Worm (Caenorhabditis elegans): Measurements from ENCODE around the gene F40C5.2.
"Not testable (repeated sequence)": the region's sequence is repeated elsewhere in the genome, so short reads cannot be mapped to it uniquely, and the experiment has no call there.

The F40C5.2 gene

DNA sequence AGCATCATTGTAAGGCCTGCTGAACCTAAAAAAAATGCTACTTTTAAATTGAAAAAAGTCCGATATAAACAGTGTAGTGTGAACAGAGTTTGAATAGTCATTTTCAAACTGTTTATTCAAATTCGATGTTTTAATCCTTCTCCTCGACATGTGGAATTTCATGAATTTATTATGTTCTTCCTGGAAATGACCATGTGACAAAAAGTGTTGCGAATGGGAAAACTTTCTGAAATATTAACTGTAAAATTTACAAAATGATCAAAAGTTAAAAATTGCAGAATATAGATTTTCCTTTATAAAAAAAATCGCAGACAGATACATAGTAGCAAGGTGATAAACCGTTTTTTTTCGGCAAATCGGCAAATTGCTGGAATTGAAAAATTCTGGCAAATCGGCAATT is 34.5 kb downstream of the F40C5.2 start, which contains the start of gene T22F3.8:
Gene T22F3.8, minus strand, starts transcription at position 101 of the 400 bp plus-strand sequence.
- TF ChIP-seq tbx-8 (GFP tag; optimal IDR thresholded peaks at IDR 0.05) (no peak), ceh-43 (GFP tag; optimal IDR thresholded peaks at IDR 0.05) (no peak), mab-5 (tag; optimal IDR thresholded peaks at IDR 0.05) (no peak)

DNA sequence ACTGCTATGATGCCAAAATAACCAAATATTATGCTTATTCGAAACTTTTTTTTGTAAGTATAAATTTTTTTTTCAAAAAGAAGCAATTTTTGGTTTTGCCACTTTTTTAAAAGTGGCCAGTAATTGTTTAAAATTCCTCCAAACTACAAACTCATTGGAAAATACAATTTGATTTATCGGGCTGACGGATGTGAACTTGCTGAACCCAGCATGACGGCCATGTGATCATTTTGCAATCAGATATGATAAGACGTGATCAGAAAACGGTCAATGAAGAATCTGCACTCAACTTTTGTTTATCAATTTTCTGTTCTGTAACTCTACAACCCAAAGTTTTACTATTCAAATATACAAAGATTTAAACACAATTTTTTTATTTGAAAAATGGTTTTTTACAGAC is 35.6 kb downstream of the F40C5.2 start:
- TF ChIP-seq tbx-8 (GFP tag; optimal IDR thresholded peaks at IDR 0.05) (no peak), nhr-237 (tag; optimal IDR thresholded peaks at IDR 0.05) (no peak), nhr-76 (tag; optimal IDR thresholded peaks at IDR 0.05) (no peak)

DNA sequence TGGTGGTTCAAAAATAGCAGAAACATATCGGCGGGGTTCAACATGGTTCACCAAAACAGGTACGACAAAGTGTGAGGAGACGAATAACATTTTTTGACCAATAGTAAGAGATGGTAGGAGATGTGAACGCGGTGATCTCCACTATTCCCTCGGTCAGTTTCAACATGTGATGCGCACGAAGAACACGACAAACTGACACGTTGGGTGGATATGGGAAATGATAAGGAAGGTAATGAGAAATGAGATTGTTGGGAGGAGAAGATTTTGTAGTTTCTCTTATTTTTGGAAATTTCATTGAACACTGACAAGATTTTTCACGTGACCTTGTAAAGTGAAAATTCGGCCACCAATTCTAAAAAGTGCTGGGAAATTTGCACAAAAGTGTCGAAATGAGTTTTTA is 39.9 kb downstream of the F40C5.2 start:
- TF ChIP-seq mls-2 (tag; optimal IDR thresholded peaks at IDR 0.05) (no peak), nhr-12 (tag; optimal IDR thresholded peaks at IDR 0.05) (no peak), nhr-28 (tag; optimal IDR thresholded peaks at IDR 0.05) (no peak), nhr-237 (tag; optimal IDR thresholded peaks at IDR 0.05) (no peak), elt-3 (tag; optimal IDR thresholded peaks at IDR 0.05) (no peak), lin-32 (GFP tag; optimal IDR thresholded peaks at IDR 0.05) (no peak)

DNA sequence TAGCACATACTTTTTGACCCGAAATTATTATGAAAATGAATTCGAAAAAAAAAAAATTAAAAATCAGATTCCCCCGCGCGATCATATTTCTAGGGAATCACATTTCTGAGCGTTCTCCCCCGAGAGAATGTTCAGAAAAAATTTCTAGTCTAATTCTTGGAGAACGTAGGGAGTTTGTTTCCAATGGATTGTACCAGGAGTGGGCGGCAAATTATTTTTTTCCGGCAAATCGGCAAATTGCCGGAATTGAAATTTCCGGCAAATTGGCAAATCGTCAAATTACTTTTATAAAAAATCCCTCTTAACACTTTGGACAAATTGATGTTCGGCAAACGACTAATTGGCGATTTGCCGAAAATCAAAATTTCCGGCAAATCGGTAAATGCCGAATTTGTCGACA is 40.9 kb downstream of the F40C5.2 start, which contains the start of gene T22F3.10:
Gene T22F3.10, minus strand, starts transcription at position 101 of the 400 bp plus-strand sequence.
- TF ChIP-seq lin-32 (GFP tag; optimal IDR thresholded peaks at IDR 0.05) (no peak), ztf-11 (tag; optimal IDR thresholded peaks at IDR 0.05) (no peak), unc-120 (tag; optimal IDR thresholded peaks at IDR 0.05; ENCODE audit: poor library complexity, severe bottlenecking) (no peak), unc-62 (GFP tag; optimal IDR thresholded peaks at IDR 0.05) (no peak), tbx-8 (GFP tag; optimal IDR thresholded peaks at IDR 0.05) (no peak), sem-2 (GFP tag; optimal IDR thresholded peaks at IDR 0.05) (no peak), zip-8 (tag; optimal IDR thresholded peaks at IDR 0.05) (no peak), M03D4.4 (tag; optimal IDR thresholded peaks at IDR 0.05) (no peak)

DNA sequence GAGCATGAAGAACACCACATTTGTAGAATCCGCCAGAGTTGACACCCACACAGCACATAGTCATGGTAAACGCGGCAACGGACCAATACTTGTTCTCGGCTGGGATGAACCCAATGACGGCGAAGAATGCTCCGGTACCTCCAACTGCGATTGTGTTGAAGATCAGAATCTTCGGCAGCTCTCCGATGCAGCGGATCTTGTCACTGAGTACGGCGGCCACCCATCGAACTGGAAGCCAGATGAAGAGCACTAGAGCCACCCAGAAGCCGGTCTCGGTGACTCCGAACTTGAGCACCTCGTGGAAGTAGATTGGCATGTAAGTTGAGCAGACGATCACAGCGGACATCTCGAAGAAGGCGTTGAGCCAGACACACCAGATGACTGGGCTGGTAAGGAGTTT is 42.2 kb downstream of the F40C5.2 start:
- no peak for TF ChIP-seq nhr-237 (tag; optimal IDR thresholded peaks at IDR 0.05)

DNA sequence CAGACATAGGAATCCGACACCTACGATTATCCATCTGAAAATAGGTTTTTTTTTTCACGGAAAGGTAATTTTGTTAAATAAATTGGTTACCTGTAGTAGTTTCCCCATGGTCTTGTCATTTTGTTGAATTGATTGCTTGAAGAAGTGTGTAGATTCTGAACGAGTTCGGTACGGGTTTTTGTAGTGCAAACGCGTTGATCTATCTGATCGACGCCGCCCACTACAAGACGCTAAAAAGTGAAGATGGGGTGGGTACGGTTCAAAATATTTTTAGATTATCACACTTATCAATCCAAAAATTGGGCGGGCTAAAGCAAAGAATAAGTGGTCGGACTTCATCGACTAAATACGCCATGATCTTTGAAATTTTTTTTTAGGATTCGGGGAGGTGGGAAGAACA is 43.6 kb downstream of the F40C5.2 start, which contains the start of gene T22F3.11:
Gene T22F3.11, minus strand, starts transcription at position 157 of the 400 bp plus-strand sequence.
- TF ChIP-seq drap-1 (GFP tag; optimal IDR thresholded peaks at IDR 0.05) (no peak), hlh-1 (tag; optimal IDR thresholded peaks at IDR 0.05) (no peak), mab-5 (tag; optimal IDR thresholded peaks at IDR 0.05) (no peak), mls-2 (tag; optimal IDR thresholded peaks at IDR 0.05) (no peak), ceh-43 (GFP tag; optimal IDR thresholded peaks at IDR 0.05) (no peak), zip-8 (tag; optimal IDR thresholded peaks at IDR 0.05) (no peak), elt-3 (tag; optimal IDR thresholded peaks at IDR 0.05) (no peak), unc-39 (tag; optimal IDR thresholded peaks at IDR 0.05) (no peak), cnd-1 (tag; optimal IDR thresholded peaks at IDR 0.05) (no peak), blmp-1 (tag; optimal IDR thresholded peaks at IDR 0.05) (no peak), ztf-11 (tag; optimal IDR thresholded peaks at IDR 0.05) (no peak), flh-1 (GFP tag; optimal IDR thresholded peaks at IDR 0.05) (no peak), mep-1 (tag; optimal IDR thresholded peaks at IDR 0.05) (no peak), nhr-2 (tag; optimal IDR thresholded peaks at IDR 0.05) (no peak)

DNA sequence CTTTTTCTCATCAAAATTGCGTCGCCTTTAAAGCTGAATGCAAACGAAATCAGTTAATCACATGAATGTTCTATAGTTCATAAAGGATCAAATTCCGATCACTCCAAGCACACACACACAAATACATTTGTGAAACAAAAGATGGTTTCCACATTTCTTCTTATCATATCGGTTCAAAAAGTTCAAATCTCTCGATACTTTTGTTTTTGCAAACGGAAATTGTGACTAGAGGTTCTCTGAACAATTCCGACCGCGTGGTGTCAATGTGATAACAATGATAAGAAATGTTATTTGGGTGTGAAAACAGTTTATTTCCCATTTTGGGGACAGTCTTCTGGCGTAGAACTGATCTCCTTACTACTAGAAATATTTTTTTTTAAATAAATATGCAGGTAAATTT is 46.0 kb downstream of the F40C5.2 start:
- TF ChIP-seq flh-1 (GFP tag; optimal IDR thresholded peaks at IDR 0.05), result no peak
- TF ChIP-seq drap-1 (GFP tag; optimal IDR thresholded peaks at IDR 0.05), result no peak
- no peak for TF ChIP-seq nhr-2 (tag; optimal IDR thresholded peaks at IDR 0.05)
- TF ChIP-seq nhr-237 (tag; optimal IDR thresholded peaks at IDR 0.05), result no peak
- no peak for TF ChIP-seq zip-8 (tag; optimal IDR thresholded peaks at IDR 0.05)
- no peak for TF ChIP-seq cnd-1 (tag; optimal IDR thresholded peaks at IDR 0.05)
- no peak for TF ChIP-seq lsy-2 (tag; optimal IDR thresholded peaks at IDR 0.05)
- TF ChIP-seq blmp-1 (tag; optimal IDR thresholded peaks at IDR 0.05), result no peak
- no peak for TF ChIP-seq ceh-83 (GFP tag; optimal IDR thresholded peaks at IDR 0.05)
- TF ChIP-seq M03D4.4 (tag; optimal IDR thresholded peaks at IDR 0.05), result no peak

DNA sequence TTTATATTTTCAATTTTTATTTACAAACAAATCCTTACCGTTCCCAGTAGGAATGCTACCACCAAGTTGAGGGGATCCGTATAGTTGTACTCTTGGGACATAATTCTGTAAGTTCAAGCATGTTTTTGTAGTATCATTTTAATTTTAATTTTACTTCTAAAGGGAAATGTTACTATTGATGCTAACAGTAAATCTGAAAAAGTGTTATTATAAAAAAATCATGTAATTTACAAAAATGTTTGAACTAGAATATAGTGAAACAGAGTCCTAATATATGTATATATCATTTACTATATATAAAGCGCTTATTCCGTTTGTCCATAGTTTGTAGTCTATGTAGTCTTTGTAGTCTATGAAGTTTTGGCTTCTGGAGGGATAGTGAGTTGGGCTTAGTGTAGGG is 49.8 kb downstream of the F40C5.2 start, which contains the start of gene srx-93:
Gene srx-93, minus strand, starts transcription at position 101 of the 400 bp plus-strand sequence.
- not testable (repeated sequence) for TF ChIP-seq nhr-12, ceh-39, blmp-1 (tag; optimal IDR thresholded peaks at IDR 0.05)

Measured in whole organism, mixed stage, embryonic.